Worm (Caenorhabditis elegans) whole organism, young adult: ENCODE data around the gene C25F9.15.

Experiments used
- F23B12.7 ChIP-seq: sonication (generic microtip); optimal IDR thresholded peaks from 2 replicates; lab custom pipeline; 2017; ENCODE audit warnings: missing genetic modification characterization, mild to moderate bottlenecking, missing compliant biosample characterization, antibody characterized with exemption, moderate library complexity; ENCODE audit not compliant: insufficient read depth
- atf-7 ChIP-seq: sonication (generic microtip); optimal IDR thresholded peaks from 2 replicates; lab custom pipeline; 2017; ENCODE audit warnings: mild to moderate bottlenecking, missing genetic modification characterization, missing compliant biosample characterization
- dpl-1 ChIP-seq: fragments of 150-350 bp; optimal IDR thresholded peaks from 2 replicates; lab custom pipeline; 2014; ENCODE audit warnings: missing biosample characterization, missing genetic modification reagents, missing genetic modification characterization
- ets-4 ChIP-seq: fragments of 200-800 bp; sonication (Bioruptor generic); optimal IDR thresholded peaks from 2 replicates; lab custom pipeline; 2018; ENCODE audit warnings: mild to moderate bottlenecking, missing genetic modification characterization, missing compliant biosample characterization
- hmg-1.2 ChIP-seq: fragments of 200-800 bp; sonication (Bioruptor generic); IDR thresholded peaks from 2 replicates; pipeline ENCODE4 v1.3.6; 2022; ENCODE audit warnings: missing genetic modification reagents, missing genetic modification characterization, missing compliant biosample characterization
- hrde-1 ChIP-seq: sonication (generic microtip); optimal IDR thresholded peaks from 2 replicates; lab custom pipeline; 2016; ENCODE audit warnings: missing genetic modification characterization, mild to moderate bottlenecking, missing compliant biosample characterization, moderate library complexity, missing genotype, missing genetic modification reagents, borderline replicate concordance
- sea-2 ChIP-seq: fragments of 200-800 bp; sonication (Bioruptor generic); IDR thresholded peaks from 2 replicates; pipeline ENCODE4 v1.3.6; 2022; ENCODE audit warnings: missing genetic modification characterization, missing compliant biosample characterization
- xnd-1 ChIP-seq: sonication (generic microtip); optimal IDR thresholded peaks from 2 replicates; lab custom pipeline; 2016; ENCODE audit warnings: missing genotype, missing genetic modification reagents, missing genetic modification characterization, missing compliant biosample characterization
- zim-3 ChIP-seq: sonication (generic microtip); optimal IDR thresholded peaks from 2 replicates; lab custom pipeline; 2017; ENCODE audit warnings: mild to moderate bottlenecking, missing genetic modification characterization, moderate library complexity, missing compliant biosample characterization

ce11 chrV:19410663-19411062 lies 7.3 kb upstream of the C25F9.15 start, which contains the start of gene C25F9.5:
- TF ChIP-seq atf-7 (tag; lab: Kevin White, UChicago), result no peak
- no peak for TF ChIP-seq hmg-1.2 (GFP tag; lab: Robert Waterston, UW)
- TF ChIP-seq hrde-1 (tag; lab: Kevin White, UChicago), result no peak
- no peak for TF ChIP-seq F23B12.7 (tag; lab: Kevin White, UChicago)
- no peak for TF ChIP-seq ets-4 (GFP tag; lab: Kevin White, UChicago)
- no peak for TF ChIP-seq zim-3 (tag; lab: Kevin White, UChicago)
- no peak for TF ChIP-seq sea-2 (GFP tag; lab: Robert Waterston, UW)
- no peak for TF ChIP-seq xnd-1 (tag; lab: Kevin White, UChicago)
- TF ChIP-seq dpl-1, result no peak
